Worm (Caenorhabditis elegans): Measurements from ENCODE around the gene gcy-4.
"Not testable (repeated sequence)": the region's sequence is repeated elsewhere in the genome, so short reads cannot be mapped to it uniquely, and the experiment has no call there.

DNA sequence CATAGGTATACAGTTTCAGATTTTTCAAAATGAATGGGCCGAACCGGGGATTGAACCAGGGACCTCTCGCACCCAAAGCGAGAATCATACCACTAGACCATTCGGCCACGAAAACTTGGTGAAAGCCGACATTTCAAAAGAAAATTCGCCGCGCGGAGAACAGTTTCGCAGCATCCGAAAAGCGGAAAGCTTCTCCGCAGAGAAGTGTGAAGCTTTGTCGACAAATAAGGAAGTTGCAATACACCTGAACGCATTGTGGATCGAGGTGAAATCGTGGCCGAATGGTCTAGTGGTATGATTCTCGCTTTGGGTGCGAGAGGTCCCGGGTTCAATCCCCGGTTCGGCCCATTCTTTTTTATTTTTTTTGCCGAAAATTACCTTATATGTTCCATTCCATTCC, 3.9 kb downstream of the gcy-4 start:
- not testable (repeated sequence) for TF ChIP-seq gei-17 (GFP tag; optimal IDR thresholded peaks at IDR 0.05); hlh-26 (GFP tag; conservative IDR thresholded peaks at IDR 0.05); sptf-2 (GFP tag; optimal IDR thresholded peaks at IDR 0.05); somi-1 (GFP tag; optimal IDR thresholded peaks at IDR 0.05); F22D6.2 (tag; optimal IDR thresholded peaks at IDR 0.05); cebp-1 (GFP tag; IDR thresholded peaks at IDR 0.05); cebp-1 (tag; optimal IDR thresholded peaks at IDR 0.05); ceh-27 (GFP tag; optimal IDR thresholded peaks at IDR 0.05); ceh-40 (GFP tag; IDR thresholded peaks at IDR 0.05)
